Fruit fly (Drosophila melanogaster) whole organism, embryonic: ENCODE measurements around the gene ppk11.

Experiments
- ATbp ChIP-seq: fragments of 200-800 bp; sonication (Bioruptor generic); optimal IDR thresholded peaks from 2 replicates; lab custom pipeline; 2017; ENCODE audit warnings: missing biosample characterization, mild to moderate bottlenecking, missing genetic modification characterization, missing genetic modification reagents
- Atf-2 ChIP-seq: fragments of 200-800 bp; sonication (Bioruptor generic); optimal IDR thresholded peaks from 2 replicates; lab custom pipeline; 2016; ENCODE audit warnings: missing biosample characterization, missing genetic modification characterization
- C15 ChIP-seq: fragments of 200-800 bp; sonication (Bioruptor generic); IDR thresholded peaks from 3 replicates; pipeline ENCODE4 v1.3.6; 2022; ENCODE audit warnings: missing biosample characterization, missing genetic modification characterization
- CG10543 ChIP-seq: fragments of 200-800 bp; sonication (Bioruptor generic); optimal IDR thresholded peaks from 3 replicates; lab custom pipeline; 2017; ENCODE audit warnings: missing biosample characterization, mild to moderate bottlenecking, missing genetic modification characterization, moderate library complexity
- CG12236 ChIP-seq: fragments of 200-800 bp; sonication (Bioruptor generic); optimal IDR thresholded peaks from 2 replicates; lab custom pipeline; 2016; ENCODE audit warnings: missing biosample characterization, missing genetic modification characterization
- CG1233 ChIP-seq: fragments of 200-800 bp; sonication (Bioruptor generic); optimal IDR thresholded peaks from 4 replicates; lab custom pipeline; 2018; ENCODE audit warnings: missing biosample characterization, mild to moderate bottlenecking, missing genetic modification characterization
- CG13894 ChIP-seq: fragments of 200-800 bp; sonication (Bioruptor generic); optimal IDR thresholded peaks from 3 replicates; lab custom pipeline; 2018; ENCODE audit warnings: missing biosample characterization, mild to moderate bottlenecking, missing genetic modification characterization, moderate library complexity
- CG14965 ChIP-seq: fragments of 200-800 bp; sonication (Bioruptor generic); optimal IDR thresholded peaks from 2 replicates; lab custom pipeline; 2016; ENCODE audit warnings: missing biosample characterization, missing genetic modification characterization, borderline replicate concordance
- CG15269 ChIP-seq: fragments of 200-800 bp; sonication (Bioruptor generic); optimal IDR thresholded peaks from 2 replicates; lab custom pipeline; 2018; ENCODE audit warnings: missing biosample characterization, mild to moderate bottlenecking, missing genetic modification characterization, moderate library complexity
- CG1647 ChIP-seq: fragments of 200-800 bp; sonication (Bioruptor generic); optimal IDR thresholded peaks from 3 replicates; lab custom pipeline; 2016; ENCODE audit warnings: missing biosample characterization, missing genetic modification characterization
- CG16779 ChIP-seq: fragments of 200-800 bp; sonication (Bioruptor generic); IDR thresholded peaks from 2 replicates; pipeline ENCODE4 v1.3.6; 2022; ENCODE audit warnings: missing biosample characterization, missing genetic modification characterization
- CG16815 ChIP-seq: fragments of 200-800 bp; sonication (Bioruptor generic); optimal IDR thresholded peaks from 3 replicates; lab custom pipeline; 2017; ENCODE audit warnings: missing biosample characterization, mild to moderate bottlenecking, missing genetic modification characterization
- CG31224 ChIP-seq: fragments of 200-800 bp; sonication (Bioruptor generic); IDR thresholded peaks from 2 replicates; pipeline ENCODE4 v1.3.6; 2022; ENCODE audit warnings: missing biosample characterization, missing genetic modification characterization
- CG8290 ChIP-seq, 3 experiments: fragments of 200-800 bp; sonication (Bioruptor generic); optimal IDR thresholded peaks; 2 replicates each; lab custom pipeline; 2016 to 2019; ENCODE audit warnings: missing biosample characterization in 3 of 3, missing genetic modification characterization in 3 of 3, mild to moderate bottlenecking in 2 of 3, moderate library complexity in 1 of 3
- CG9797 ChIP-seq: fragments of 200-800 bp; sonication (Bioruptor generic); optimal IDR thresholded peaks from 3 replicates; lab custom pipeline; 2018; ENCODE audit warnings: missing biosample characterization, mild to moderate bottlenecking, missing genetic modification characterization
- CHES-1-like ChIP-seq: fragments of 200-800 bp; sonication (Bioruptor generic); optimal IDR thresholded peaks from 2 replicates; lab custom pipeline; 2016; ENCODE audit warnings: missing biosample characterization, missing genetic modification characterization
- Chrac-16 ChIP-seq: fragments of 200-800 bp; sonication (Bioruptor generic); optimal IDR thresholded peaks from 3 replicates; lab custom pipeline; 2016; ENCODE audit warnings: missing biosample characterization, missing genetic modification characterization
- CrebB ChIP-seq: fragments of 200-800 bp; sonication (Bioruptor generic); optimal IDR thresholded peaks from 3 replicates; lab custom pipeline; 2018; ENCODE audit warnings: missing biosample characterization, mild to moderate bottlenecking, missing genetic modification characterization
- D19B ChIP-seq: fragments of 200-800 bp; sonication (Bioruptor generic); optimal IDR thresholded peaks from 2 replicates; lab custom pipeline; 2017; ENCODE audit warnings: missing biosample characterization, mild to moderate bottlenecking, missing genetic modification characterization
- Deaf1 ChIP-seq: fragments of 200-800 bp; optimal IDR thresholded peaks from 3 replicates; lab custom pipeline; 2019; ENCODE audit warnings: missing biosample characterization, mild to moderate bottlenecking, missing genetic modification characterization, moderate library complexity
- Dip2 ChIP-seq: fragments of 200-800 bp; sonication (Bioruptor generic); IDR thresholded peaks from 2 replicates; pipeline ENCODE4 v1.3.6; 2022; ENCODE audit warnings: missing biosample characterization, missing genetic modification characterization
- Ets65A ChIP-seq: fragments of 200-800 bp; sonication (Bioruptor generic); peaks from one replicate; lab custom pipeline; 2016; ENCODE audit warnings: missing biosample characterization, missing genetic modification characterization
- Fer2 ChIP-seq: fragments of 200-800 bp; sonication (Bioruptor generic); optimal IDR thresholded peaks from 2 replicates; lab custom pipeline; 2018; ENCODE audit warnings: missing biosample characterization, mild to moderate bottlenecking, missing genetic modification characterization, moderate library complexity
- H15 ChIP-seq: fragments of 200-800 bp; sonication (Bioruptor generic); IDR thresholded peaks from 3 replicates; pipeline ENCODE4 v1.3.6; 2022; ENCODE audit warnings: missing biosample characterization, missing genetic modification characterization
- H2.0 ChIP-seq: fragments of 200-800 bp; sonication (Bioruptor generic); IDR thresholded peaks from 2 replicates; pipeline ENCODE4 v1.3.6; 2022; ENCODE audit warnings: missing biosample characterization, missing genetic modification characterization
- HLH4C ChIP-seq: fragments of 200-800 bp; sonication (Bioruptor generic); IDR thresholded peaks from 3 replicates; pipeline ENCODE4 v1.3.6; 2022; ENCODE audit warnings: missing biosample characterization, missing genetic modification characterization; ENCODE audit not compliant: partially characterized antibody
- NC2α ChIP-seq: fragments of 200-800 bp; sonication (Bioruptor generic); optimal IDR thresholded peaks from 2 replicates; lab custom pipeline; 2016; ENCODE audit warnings: missing biosample characterization, missing genetic modification characterization
- NC2β ChIP-seq: fragments of 200-800 bp; sonication (Bioruptor generic); optimal IDR thresholded peaks from 2 replicates; lab custom pipeline; 2016; ENCODE audit warnings: missing biosample characterization, missing genetic modification characterization
- Ptx1 ChIP-seq: fragments of 200-800 bp; sonication (Bioruptor generic); IDR thresholded peaks from 2 replicates; pipeline ENCODE4 v1.3.6; 2022; ENCODE audit warnings: missing biosample characterization, missing genetic modification characterization
- Vsx1 ChIP-seq: fragments of 200-800 bp; sonication (Bioruptor generic); optimal IDR thresholded peaks from 2 replicates; lab custom pipeline; 2017; ENCODE audit warnings: missing biosample characterization, mild to moderate bottlenecking, missing genetic modification characterization, missing genetic modification reagents
- abd-A ChIP-seq: fragments of 200-800 bp; sonication (Bioruptor generic); optimal IDR thresholded peaks from 3 replicates; lab custom pipeline; 2019; ENCODE audit warnings: missing biosample characterization, mild to moderate bottlenecking, missing genetic modification characterization, moderate library complexity
- chinmo ChIP-seq: fragments of 200-800 bp; sonication (Bioruptor generic); IDR thresholded peaks from 4 replicates; pipeline ENCODE4 v1.3.6; 2022; ENCODE audit warnings: missing biosample characterization, missing genetic modification characterization; ENCODE audit not compliant: partially characterized antibody
- da ChIP-seq: fragments of 200-800 bp; sonication (Bioruptor generic); optimal IDR thresholded peaks from 2 replicates; lab custom pipeline; 2016; ENCODE audit warnings: missing biosample characterization, missing genetic modification characterization
- dati ChIP-seq: fragments of 200-800 bp; sonication (Bioruptor generic); IDR thresholded peaks from 2 replicates; pipeline ENCODE4 v1.3.6; 2022; ENCODE audit warnings: missing biosample characterization, missing genetic modification characterization
- ewg ChIP-seq: fragments of 200-800 bp; sonication (Bioruptor generic); optimal IDR thresholded peaks from 3 replicates; lab custom pipeline; 2017; ENCODE audit warnings: mild to moderate bottlenecking, missing biosample characterization, missing genetic modification reagents, missing genetic modification characterization
- fru ChIP-seq: fragments of >200 bp; optimal IDR thresholded peaks from 2 replicates; lab custom pipeline; 2017
- hth ChIP-seq: fragments of >200 bp; optimal IDR thresholded peaks from 2 replicates; lab custom pipeline; 2017; ENCODE audit warnings: inconsistent platforms
- knrl ChIP-seq: fragments of 200-800 bp; sonication (Bioruptor generic); IDR thresholded peaks from 3 replicates; pipeline ENCODE4 v1.3.6; 2022; ENCODE audit warnings: missing biosample characterization, missing genetic modification characterization; ENCODE audit not compliant: partially characterized antibody
- odd ChIP-seq: fragments of 200-800 bp; sonication (Bioruptor generic); optimal IDR thresholded peaks from 2 replicates; lab custom pipeline; 2017; ENCODE audit warnings: missing biosample characterization, mild to moderate bottlenecking, missing genetic modification characterization
- pnt ChIP-seq: fragments of 200-800 bp; sonication (Bioruptor generic); optimal IDR thresholded peaks from 3 replicates; lab custom pipeline; 2016; ENCODE audit warnings: missing biosample characterization, missing genetic modification characterization
- pzg ChIP-seq: fragments of 200-800 bp; sonication (Bioruptor generic); optimal IDR thresholded peaks from 3 replicates; lab custom pipeline; 2018; ENCODE audit warnings: missing biosample characterization, mild to moderate bottlenecking, missing genetic modification characterization, moderate library complexity
- repo ChIP-seq: fragments of 200-800 bp; sonication (Bioruptor generic); optimal IDR thresholded peaks from 2 replicates; lab custom pipeline; 2016; ENCODE audit warnings: missing biosample characterization, missing genetic modification characterization
- sens ChIP-seq: fragments of 200-800 bp; sonication (Bioruptor generic); peaks from one replicate; lab custom pipeline; 2016; ENCODE audit warnings: missing biosample characterization, missing genetic modification characterization
- shn ChIP-seq: fragments of 200-800 bp; sonication (Bioruptor generic); optimal IDR thresholded peaks from 3 replicates; lab custom pipeline; 2016; ENCODE audit warnings: missing biosample characterization, missing genetic modification characterization
- sima ChIP-seq: fragments of 200-800 bp; sonication (Bioruptor generic); optimal IDR thresholded peaks from 2 replicates; lab custom pipeline; 2016; ENCODE audit warnings: missing biosample characterization, missing genetic modification characterization
- slbo ChIP-seq: fragments of 200-800 bp; sonication (Bioruptor generic); IDR thresholded peaks from 2 replicates; pipeline ENCODE4 v1.3.6; 2022; ENCODE audit warnings: missing biosample characterization, missing genetic modification characterization
- stc ChIP-seq: fragments of 200-800 bp; sonication (Bioruptor generic); IDR thresholded peaks from 2 replicates; pipeline ENCODE4 v1.3.6; 2022; ENCODE audit warnings: missing biosample characterization, missing genetic modification characterization
- tio ChIP-seq: fragments of 200-800 bp; sonication (Bioruptor generic); optimal IDR thresholded peaks from 2 replicates; lab custom pipeline; 2017; ENCODE audit warnings: missing biosample characterization, missing genetic modification characterization, inconsistent platforms
- ttk ChIP-seq: fragments of 200-800 bp; sonication (Bioruptor generic); IDR thresholded peaks from 2 replicates; pipeline ENCODE4 v2.1.2; 2022; ENCODE audit warnings: missing biosample characterization, missing genetic modification characterization
- vnd ChIP-seq: fragments of 200-800 bp; sonication (Bioruptor generic); IDR thresholded peaks from 3 replicates; pipeline ENCODE4 v1.3.6; 2022; ENCODE audit warnings: missing biosample characterization, missing genetic modification characterization; ENCODE audit not compliant: partially characterized antibody
- zen2 ChIP-seq: fragments of 200-800 bp; sonication (Bioruptor generic); IDR thresholded peaks from 3 replicates; pipeline ENCODE4 v1.3.6; 2022; ENCODE audit warnings: missing biosample characterization, missing genetic modification characterization; ENCODE audit not compliant: partially characterized antibody

The ppk11 gene

dm6 chr2L:9744634-9745033, 30.2 kb downstream of the ppk11 start (continued):
- no peak for TF ChIP-seq dati (GFP tag; lab: Robert Waterston, UW)
- TF ChIP-seq H2.0, result no peak
- TF ChIP-seq CrebB (tag; lab: Kevin White, UChicago), result no peak
- no peak for TF ChIP-seq CG16815

DNA sequence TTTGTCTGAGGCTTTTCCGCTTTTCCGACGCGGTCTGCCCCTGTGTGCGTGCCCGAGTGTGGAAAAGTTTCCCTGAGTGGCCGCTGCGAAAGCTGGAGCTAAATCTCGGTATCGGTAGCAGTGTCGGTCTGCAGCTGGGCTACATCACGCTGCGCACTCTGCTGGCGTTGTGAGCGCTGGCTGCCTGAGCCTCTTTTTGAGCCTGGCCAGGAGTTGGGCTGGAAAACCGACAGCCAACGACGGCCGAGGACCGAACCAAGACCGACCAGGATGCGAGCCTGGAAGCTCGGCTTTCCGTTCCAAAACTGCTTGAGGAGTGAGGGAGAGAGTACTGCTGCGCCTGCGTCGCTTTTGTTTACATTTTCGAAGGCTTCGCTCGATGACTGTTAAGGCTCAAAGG, 31.0 kb downstream of the ppk11 start:
- TF ChIP-seq stc (GFP tag; lab: Robert Waterston, UW) (no peak), NC2β (GFP tag; lab: Kevin White, UChicago) (no peak), sima (GFP tag; lab: Kevin White, UChicago) (no peak), CG31224 (GFP tag; lab: Robert Waterston, UW) (0 out of 2 replicates have a peak, but pooled peaks have one; percentile 9), CG12236 (GFP tag; lab: Kevin White, UChicago) (no peak), CG14965 (no peak), abd-A (tag; lab: Kevin White, UChicago) (peak; percentile 64), H15 (GFP tag; lab: Robert Waterston, UW) (no peak), CHES-1-like (GFP tag; lab: Kevin White, UChicago) (no peak), hth (no peak), tio (GFP tag; lab: Kevin White, UChicago) (no peak), Vsx1 (GFP tag; lab: Kevin White, UChicago) (no peak), fru (lab: Kevin White, UChicago) (no peak), NC2α (GFP tag; lab: Kevin White, UChicago) (no peak), CG9797 (GFP tag; lab: Kevin White, UChicago) (no peak), CG1233 (no peak), Fer2 (no peak), C15 (GFP tag; lab: Robert Waterston, UW) (no peak), Chrac-16 (GFP tag; lab: Kevin White, UChicago) (no peak), chinmo (GFP tag; lab: Robert Waterston, UW) (no peak), CG10543 (peak; percentile 1), CG16779 (GFP tag; lab: Robert Waterston, UW) (0 out of 2 replicates have a peak, but pooled peaks have one; percentile 24), shn (GFP tag; lab: Kevin White, UChicago) (no peak), Ptx1 (GFP tag; lab: Robert Waterston, UW) (no peak), CG13894 (tag; lab: Kevin White, UChicago) (peak; percentile 39), Atf-2 (GFP tag; lab: Kevin White, UChicago) (no peak), repo (GFP tag; lab: Kevin White, UChicago) (no peak), CG15269 (tag; lab: Kevin White, UChicago) (no peak), vnd (GFP tag; lab: Robert Waterston, UW) (no peak), ewg (GFP tag; lab: Kevin White, UChicago) (peak; percentile 49), ttk (GFP tag; lab: Robert Waterston, UW) (no peak), D19B (GFP tag; lab: Kevin White, UChicago) (no peak), HLH4C (GFP tag; lab: Robert Waterston, UW) (no peak), CG1647 (GFP tag; lab: Kevin White, UChicago) (no peak), pnt (GFP tag; lab: Kevin White, UChicago) (no peak), slbo (no peak), Ets65A (GFP tag; lab: Kevin White, UChicago) (peak; percentile 75), ATbp (GFP tag; lab: Kevin White, UChicago) (no peak), zen2 (GFP tag; lab: Robert Waterston, UW) (no peak), Dip2 (GFP tag; lab: Robert Waterston, UW) (no peak), da (no peak), Deaf1 (tag; lab: Kevin White, UChicago) (peak; percentile 92), sens (GFP tag; lab: Kevin White, UChicago) (no peak), odd (no peak), pzg (GFP tag; lab: Kevin White, UChicago) (no peak), knrl (GFP tag; lab: Robert Waterston, UW) (0 out of 3 replicates have a peak, but pooled peaks have one; percentile 7), CG8290 (GFP tag; optimal IDR thresholded peaks at IDR 0.05; lab: Kevin White, UChicago) (no peak), CG8290 (tag; optimal IDR thresholded peaks at IDR 0.05; lab: Kevin White, UChicago) (peak in 1 of 2 experiments; percentile 27)
